Worm (Caenorhabditis elegans) whole organism, L4/young adult: ENCODE data around the gene T23F6.3.

Experiments used
- dao-5 ChIP-seq: sonication (generic microtip); optimal IDR thresholded peaks from 2 replicates; lab custom pipeline; 2016; ENCODE audit warnings: missing genotype, missing genetic modification characterization, moderate library complexity, missing compliant biosample characterization
- him-1 ChIP-seq: sonication (generic microtip); optimal IDR thresholded peaks from 2 replicates; lab custom pipeline; 2016; ENCODE audit warnings: missing genotype, missing genetic modification reagents, missing genetic modification characterization, missing compliant biosample characterization

- TF ChIP-seq him-1 = no peak
- no peak for TF ChIP-seq dao-5 (tag; lab: Kevin White, UChicago)
These were observed 4.9 kb downstream of the T23F6.3 start, which contains the start of gene idpp-7 for ce11 chrIV:12719664-12720063.
